Worm (Caenorhabditis elegans): ENCODE data around the gene M57.2.

The M57.2 gene

ce11 chrIV:3532989-3533388, 5.8 kb downstream of the M57.2 start (continued):
- TF ChIP-seq ceh-62 (tag; optimal IDR thresholded peaks at IDR 0.05) (no peak), snpc-4 (tag; optimal IDR thresholded peaks at IDR 0.05) (no peak), nhr-10 (tag; optimal IDR thresholded peaks at IDR 0.05) (no peak), lin-38 (GFP tag; IDR thresholded peaks at IDR 0.05) (peak; percentile 73), php-3 (GFP tag; IDR thresholded peaks at IDR 0.05) (no peak), zip-11 (GFP tag; IDR thresholded peaks at IDR 0.05) (no peak)

- peak; percentile 69 for TF ChIP-seq lin-38 (GFP tag; IDR thresholded peaks at IDR 0.05)
- no peak for TF ChIP-seq madf-5 (GFP tag; IDR thresholded peaks at IDR 0.05)
- TF ChIP-seq dpl-1 (GFP tag; optimal IDR thresholded peaks at IDR 0.05) = peak; percentile 11
- TF ChIP-seq nhr-25 (tag; optimal IDR thresholded peaks at IDR 0.05; ENCODE audit: borderline replicate concordance, insufficient read depth) = no peak
Measured at ce11 chrIV:3539253-3539652, 12.1 kb downstream of the M57.2 start.

- no peak for TF ChIP-seq ceh-82 (tag; optimal IDR thresholded peaks at IDR 0.05)
- no peak for TF ChIP-seq nhr-102 (tag; optimal IDR thresholded peaks at IDR 0.05)
Measured at ce11 chrIV:3539872-3540271, 12.7 kb downstream of the M57.2 start, which contains the start of gene B0212.3. Gene B0212.3 (plus strand): TSS chrIV:3540172.

ce11 chrIV:3545060-3545459, 17.9 kb downstream of the M57.2 start:
- no peak for TF ChIP-seq snpc-4 (tag; optimal IDR thresholded peaks at IDR 0.05)
- TF ChIP-seq ceh-28 (tag; optimal IDR thresholded peaks at IDR 0.05) = peak; percentile 87

ce11 chrIV:3547500-3547899, 20.3 kb downstream of the M57.2 start, which contains the start of gene nstp-6:
Gene nstp-6 (minus strand): TSS chrIV:3547600.
- TF ChIP-seq Y48G9A.11 (GFP tag; IDR thresholded peaks at IDR 0.05) (no peak), F44E2.7 (GFP tag; IDR thresholded peaks at IDR 0.05) (no peak), unc-130 (GFP tag; optimal IDR thresholded peaks at IDR 0.05) (no peak), vab-7 (GFP tag; IDR thresholded peaks at IDR 0.05) (no peak), ceh-32 (tag; optimal IDR thresholded peaks at IDR 0.05; ENCODE audit: poor library complexity) (no peak), aha-1 (tag) (no peak), duxl-1 (tag; optimal IDR thresholded peaks at IDR 0.05; ENCODE audit: poor library complexity) (no peak), mxl-2 (GFP tag; conservative IDR thresholded peaks at IDR 0.05) (no peak), lsy-2 (tag; optimal IDR thresholded peaks at IDR 0.05) (no peak), rbr-2 (tag; optimal IDR thresholded peaks at IDR 0.05) (no peak), zfp-3 (GFP tag; conservative IDR thresholded peaks at IDR 0.05) (no peak), T26A8.4 (GFP tag; IDR thresholded peaks at IDR 0.05) (no peak), nhr-6 (tag; optimal IDR thresholded peaks at IDR 0.05) (no peak), skn-1 (tag; optimal IDR thresholded peaks at IDR 0.05) (no peak), unc-62 (GFP tag; optimal IDR thresholded peaks at IDR 0.05 in 1 of 2) (no peak), unc-62 (tag; optimal IDR thresholded peaks at IDR 0.05) (no peak), dve-1 (tag; optimal IDR thresholded peaks at IDR 0.05; ENCODE audit: insufficient read depth) (no peak), madf-5 (GFP tag; IDR thresholded peaks at IDR 0.05) (no peak), nhr-42 (GFP tag; IDR thresholded peaks at IDR 0.05) (no peak)

ce11 chrIV:3548315-3548714, 21.2 kb downstream of the M57.2 start:
- TF ChIP-seq lin-38 (GFP tag; IDR thresholded peaks at IDR 0.05) (peak; percentile 43), jun-1 (tag; optimal IDR thresholded peaks at IDR 0.05) (peak; percentile 10), dmd-6 (GFP tag; IDR thresholded peaks at IDR 0.05) (peak; percentile 25; the same call in 1 of the 2 replicates), T26A8.4 (GFP tag; IDR thresholded peaks at IDR 0.05) (peak; percentile 36; the same call in 1 of the 2 replicates), mes-2 (tag; optimal IDR thresholded peaks at IDR 0.05; ENCODE audit: poor library complexity, severe bottlenecking) (peak; percentile 57), pha-4 (GFP tag; IDR thresholded peaks at IDR 0.05) (no peak), pha-4 (tag; optimal IDR thresholded peaks at IDR 0.05) (peak; percentile 63), F10B5.3 (tag; optimal IDR thresholded peaks at IDR 0.05) (peak; percentile 47), php-3 (GFP tag; IDR thresholded peaks at IDR 0.05) (no peak), hlh-30 (tag; optimal IDR thresholded peaks at IDR 0.05; ENCODE audit: insufficient read depth) (peak; percentile 26), pqm-1 (tag; optimal IDR thresholded peaks at IDR 0.05) (peak; percentile 48), nhr-6 (tag; optimal IDR thresholded peaks at IDR 0.05) (peak; percentile 86), zip-11 (GFP tag; IDR thresholded peaks at IDR 0.05) (no peak), nhr-102 (tag; optimal IDR thresholded peaks at IDR 0.05) (peak; percentile 27), nhr-28 (tag; optimal IDR thresholded peaks at IDR 0.05) (peak; percentile 73), dve-1 (tag; optimal IDR thresholded peaks at IDR 0.05; ENCODE audit: insufficient read depth) (peak; percentile 90), daf-16 (GFP tag; optimal IDR thresholded peaks at IDR 0.05) (no peak), daf-16 (tag; optimal IDR thresholded peaks at IDR 0.05) (peak; percentile 76), ama-1 (optimal IDR thresholded peaks at IDR 0.05) (no peak), mep-1 (tag; optimal IDR thresholded peaks at IDR 0.05) (peak; percentile 50)

Measured in whole organism, L4 larva.